Fruit fly (Drosophila melanogaster) whole organism, embryonic: ENCODE measurements around the gene CG8673.

Experiments
- Adf1 ChIP-seq: fragments of 200-800 bp; sonication (Bioruptor generic); IDR thresholded peaks from 2 replicates; pipeline ENCODE4 v1.3.6; 2022; ENCODE audit warnings: missing biosample characterization, missing genetic modification characterization
- B-H2 ChIP-seq: fragments of 200-800 bp; sonication (Bioruptor generic); optimal IDR thresholded peaks from 2 replicates; lab custom pipeline; 2018; ENCODE audit warnings: missing biosample characterization, mild to moderate bottlenecking, missing genetic modification characterization
- BEAF-32 ChIP-seq: fragments of 200-800 bp; sonication (Bioruptor generic); optimal IDR thresholded peaks from 3 replicates; lab custom pipeline; 2017; ENCODE audit warnings: missing biosample characterization, missing genetic modification characterization, mild to moderate bottlenecking, moderate library complexity, missing genetic modification reagents
- Bgb ChIP-seq: fragments of 200-800 bp; sonication (Bioruptor generic); IDR thresholded peaks from 2 replicates; pipeline ENCODE4 v1.3.6; 2022; ENCODE audit warnings: missing biosample characterization, missing genetic modification characterization; ENCODE audit not compliant: partially characterized antibody
- CG12104 ChIP-seq: fragments of 200-800 bp; sonication (Bioruptor generic); optimal IDR thresholded peaks from 3 replicates; lab custom pipeline; 2016; ENCODE audit warnings: missing biosample characterization, missing genetic modification characterization
- CG13287 ChIP-seq: fragments of 200-800 bp; sonication (Bioruptor generic); IDR thresholded peaks from 2 replicates; pipeline ENCODE4 v1.3.6; 2022; ENCODE audit warnings: missing biosample characterization, missing genetic modification characterization; ENCODE audit not compliant: partially characterized antibody
- CG3065 ChIP-seq: fragments of 200-800 bp; sonication (Bioruptor generic); optimal IDR thresholded peaks from 2 replicates; lab custom pipeline; 2016; ENCODE audit warnings: missing biosample characterization, missing genetic modification characterization
- CG4404 ChIP-seq: fragments of 200-800 bp; sonication (Bioruptor generic); IDR thresholded peaks from 2 replicates; pipeline ENCODE4 v1.3.6; 2022; ENCODE audit warnings: missing biosample characterization, missing genetic modification characterization
- CG4730 ChIP-seq: fragments of 200-800 bp; sonication (Bioruptor generic); IDR thresholded peaks from 2 replicates; pipeline ENCODE4 v1.3.6; 2022; ENCODE audit warnings: missing biosample characterization, missing genetic modification characterization
- CG6813 ChIP-seq: fragments of 200-800 bp; sonication (Bioruptor generic); optimal IDR thresholded peaks from 2 replicates; lab custom pipeline; 2017; ENCODE audit warnings: missing biosample characterization, missing genetic modification characterization, mild to moderate bottlenecking, moderate library complexity, missing genetic modification reagents
- CG8478 ChIP-seq: fragments of >200 bp; optimal IDR thresholded peaks from 2 replicates; lab custom pipeline; 2018
- Dbx ChIP-seq: fragments of 200-800 bp; sonication (Bioruptor generic); IDR thresholded peaks from 3 replicates; pipeline ENCODE4 v1.3.6; 2022; ENCODE audit warnings: missing biosample characterization, missing genetic modification characterization
- Dip2 ChIP-seq: fragments of 200-800 bp; sonication (Bioruptor generic); IDR thresholded peaks from 2 replicates; pipeline ENCODE4 v1.3.6; 2022; ENCODE audit warnings: missing biosample characterization, missing genetic modification characterization
- Drgx ChIP-seq: fragments of 200-800 bp; sonication (Bioruptor generic); IDR thresholded peaks from 2 replicates; pipeline ENCODE4 v1.3.6; 2022; ENCODE audit warnings: missing biosample characterization, missing genetic modification characterization
- ERR ChIP-seq: fragments of 200-800 bp; sonication (Bioruptor generic); optimal IDR thresholded peaks from 2 replicates; lab custom pipeline; 2016; ENCODE audit warnings: missing biosample characterization, missing genetic modification characterization
- Max ChIP-seq: fragments of 200-800 bp; sonication (Bioruptor generic); optimal IDR thresholded peaks from 2 replicates; lab custom pipeline; 2016; ENCODE audit warnings: missing biosample characterization, mild to moderate bottlenecking, missing genetic modification characterization
- Med ChIP-seq: fragments of 200-800 bp; sonication (Bioruptor generic); peaks from one replicate; lab custom pipeline; 2016; ENCODE audit warnings: missing biosample characterization, missing genetic modification characterization, mild to moderate bottlenecking, inconsistent platforms, moderate library complexity
- NC2β ChIP-seq: fragments of 200-800 bp; sonication (Bioruptor generic); optimal IDR thresholded peaks from 2 replicates; lab custom pipeline; 2016; ENCODE audit warnings: missing biosample characterization, missing genetic modification characterization
- NFAT ChIP-seq: fragments of 200-800 bp; sonication (Bioruptor generic); IDR thresholded peaks from 2 replicates; pipeline ENCODE4 v1.3.6; 2022; ENCODE audit warnings: missing biosample characterization, missing genetic modification characterization
- Ptx1 ChIP-seq: fragments of 200-800 bp; sonication (Bioruptor generic); IDR thresholded peaks from 2 replicates; pipeline ENCODE4 v1.3.6; 2022; ENCODE audit warnings: missing biosample characterization, missing genetic modification characterization
- Rfx ChIP-seq: fragments of 200-800 bp; sonication (Bioruptor generic); IDR thresholded peaks from 2 replicates; pipeline ENCODE4 v1.3.6; 2022; ENCODE audit warnings: missing biosample characterization, missing genetic modification characterization
- Scr ChIP-seq: fragments of 200-800 bp; sonication (Bioruptor generic); IDR thresholded peaks from 2 replicates; pipeline ENCODE4 v1.3.6; 2022; ENCODE audit warnings: missing biosample characterization, missing genetic modification characterization; ENCODE audit not compliant: partially characterized antibody
- Spps ChIP-seq: fragments of 200-800 bp; sonication (Bioruptor generic); optimal IDR thresholded peaks from 2 replicates; lab custom pipeline; 2018; ENCODE audit warnings: missing biosample characterization, mild to moderate bottlenecking, missing genetic modification characterization
- Trl ChIP-seq, 3 experiments: fragments of >200 bp in 2 of 3; fragments of 200-800 bp in 1 of 3; sonication (Bioruptor generic) in 1 of 3; optimal IDR thresholded peaks; 2 replicates in 1 of 3; 3 replicates in 2 of 3; lab custom pipeline; 2016 to 2017; ENCODE audit warnings: missing biosample characterization in 1 of 3, missing genetic modification characterization in 1 of 3
- Xrp1 ChIP-seq: fragments of 200-800 bp; sonication (Bioruptor generic); IDR thresholded peaks from 2 replicates; pipeline ENCODE4 v1.3.6; 2022; ENCODE audit warnings: missing biosample characterization, missing genetic modification characterization
- ato ChIP-seq: fragments of 200-800 bp; sonication (Bioruptor generic); IDR thresholded peaks from 2 replicates; pipeline ENCODE4 v1.3.6; 2022; ENCODE audit warnings: missing biosample characterization, missing genetic modification characterization; ENCODE audit not compliant: partially characterized antibody
- cg ChIP-seq: fragments of 200-800 bp; sonication (Bioruptor generic); optimal IDR thresholded peaks from 3 replicates; lab custom pipeline; 2019; ENCODE audit warnings: missing biosample characterization, mild to moderate bottlenecking, missing genetic modification characterization, moderate library complexity
- chinmo ChIP-seq: fragments of 200-800 bp; sonication (Bioruptor generic); IDR thresholded peaks from 4 replicates; pipeline ENCODE4 v1.3.6; 2022; ENCODE audit warnings: missing biosample characterization, missing genetic modification characterization; ENCODE audit not compliant: partially characterized antibody
- crol ChIP-seq: fragments of 200-800 bp; sonication (Bioruptor generic); IDR thresholded peaks from 2 replicates; pipeline ENCODE4 v1.3.6; 2022; ENCODE audit warnings: missing biosample characterization, missing genetic modification characterization
- cwo ChIP-seq: fragments of 200-800 bp; sonication (Bioruptor generic); optimal IDR thresholded peaks from 3 replicates; lab custom pipeline; 2017; ENCODE audit warnings: missing biosample characterization, missing genetic modification characterization, mild to moderate bottlenecking, moderate library complexity, missing genetic modification reagents
- ftz-f1 ChIP-seq: fragments of 200-800 bp; sonication (Bioruptor generic); optimal IDR thresholded peaks from 2 replicates; lab custom pipeline; 2016; ENCODE audit warnings: missing biosample characterization, missing genetic modification characterization
- gcm ChIP-seq: fragments of 200-800 bp; sonication (Bioruptor generic); optimal IDR thresholded peaks from 2 replicates; lab custom pipeline; 2019; ENCODE audit warnings: missing biosample characterization, mild to moderate bottlenecking, missing genetic modification characterization, moderate library complexity
- gem ChIP-seq: fragments of 200-800 bp; sonication (Bioruptor generic); optimal IDR thresholded peaks from 2 replicates; lab custom pipeline; 2019; ENCODE audit warnings: missing biosample characterization, mild to moderate bottlenecking, missing genetic modification characterization, moderate library complexity
- gsb ChIP-seq: fragments of 200-800 bp; sonication (Bioruptor generic); IDR thresholded peaks from 2 replicates; pipeline ENCODE4 v1.3.6; 2022; ENCODE audit warnings: missing biosample characterization, missing genetic modification characterization
- gt ChIP-seq: fragments of 200-800 bp; sonication (Bioruptor generic); IDR thresholded peaks from 2 replicates; pipeline ENCODE4 v1.3.6; 2022; ENCODE audit warnings: missing biosample characterization, missing genetic modification characterization
- her ChIP-seq: fragments of 200-800 bp; sonication (Bioruptor generic); optimal IDR thresholded peaks from 2 replicates; lab custom pipeline; 2016; ENCODE audit warnings: missing biosample characterization, missing genetic modification characterization
- jing ChIP-seq: fragments of 200-800 bp; sonication (Bioruptor generic); optimal IDR thresholded peaks from 2 replicates; lab custom pipeline; 2018; ENCODE audit warnings: missing biosample characterization, mild to moderate bottlenecking, missing genetic modification characterization
- klu ChIP-seq: fragments of 200-800 bp; sonication (Bioruptor generic); IDR thresholded peaks from 2 replicates; pipeline ENCODE4 v1.3.6; 2022; ENCODE audit warnings: missing biosample characterization, missing genetic modification characterization
- mirr ChIP-seq: fragments of 200-800 bp; sonication (Bioruptor generic); optimal IDR thresholded peaks from 3 replicates; lab custom pipeline; 2018; ENCODE audit warnings: missing biosample characterization, mild to moderate bottlenecking, missing genetic modification characterization
- mld ChIP-seq: fragments of 200-800 bp; sonication (Bioruptor generic); IDR thresholded peaks from 3 replicates; pipeline ENCODE4 v1.3.6; 2022; ENCODE audit warnings: missing biosample characterization, missing genetic modification characterization; ENCODE audit not compliant: partially characterized antibody
- nom ChIP-seq: fragments of 200-800 bp; sonication (Bioruptor generic); optimal IDR thresholded peaks from 2 replicates; lab custom pipeline; 2017; ENCODE audit warnings: missing biosample characterization, missing genetic modification characterization, mild to moderate bottlenecking, moderate library complexity, missing genetic modification reagents
- phol ChIP-seq: fragments of 200-800 bp; sonication (Bioruptor generic); optimal IDR thresholded peaks from 3 replicates; lab custom pipeline; 2018; ENCODE audit warnings: missing biosample characterization, mild to moderate bottlenecking, missing genetic modification characterization, moderate library complexity
- pros ChIP-seq: fragments of 200-800 bp; sonication (Bioruptor generic); optimal IDR thresholded peaks from 3 replicates; lab custom pipeline; 2019; ENCODE audit warnings: missing biosample characterization, mild to moderate bottlenecking, missing genetic modification characterization, moderate library complexity
- rib ChIP-seq: fragments of 200-800 bp; sonication (Bioruptor generic); IDR thresholded peaks from 2 replicates; pipeline ENCODE4 v1.3.6; 2022; ENCODE audit warnings: missing biosample characterization, missing genetic modification characterization
- schlank ChIP-seq: fragments of 200-800 bp; sonication (Bioruptor generic); optimal IDR thresholded peaks from 2 replicates; lab custom pipeline; 2018; ENCODE audit warnings: missing biosample characterization, mild to moderate bottlenecking, missing genetic modification characterization
- scrt ChIP-seq: fragments of 200-800 bp; sonication (Bioruptor generic); optimal IDR thresholded peaks from 2 replicates; lab custom pipeline; 2018; ENCODE audit warnings: missing biosample characterization, mild to moderate bottlenecking, missing genetic modification characterization, moderate library complexity
- sna ChIP-seq: fragments of 200-800 bp; sonication (Bioruptor generic); IDR thresholded peaks from 2 replicates; pipeline ENCODE4 v1.3.6; 2022; ENCODE audit warnings: missing biosample characterization, missing genetic modification characterization; ENCODE audit not compliant: partially characterized antibody
- sr ChIP-seq: fragments of 200-800 bp; sonication (Bioruptor generic); IDR thresholded peaks from 3 replicates; pipeline ENCODE4 v1.3.6; 2022; ENCODE audit warnings: missing biosample characterization, missing genetic modification characterization
- vnd ChIP-seq: fragments of 200-800 bp; sonication (Bioruptor generic); IDR thresholded peaks from 3 replicates; pipeline ENCODE4 v1.3.6; 2022; ENCODE audit warnings: missing biosample characterization, missing genetic modification characterization; ENCODE audit not compliant: partially characterized antibody
- wdn ChIP-seq: fragments of 200-800 bp; sonication (Bioruptor generic); IDR thresholded peaks from 2 replicates; pipeline ENCODE4 v1.3.6; 2022; ENCODE audit warnings: missing biosample characterization, missing genetic modification characterization

The CG8673 gene

dm6 chr2L:8171544-8171943 is 47.4 kb downstream of the CG8673 start:
- TF ChIP-seq mirr (GFP tag; lab: Kevin White, UChicago): peak; percentile 37
- TF ChIP-seq NFAT (GFP tag; lab: Robert Waterston, UW): 0 out of 2 replicates have a peak, but pooled peaks have one; percentile 8
- TF ChIP-seq scrt (GFP tag; lab: Kevin White, UChicago): no peak
- peak; percentile 83 for TF ChIP-seq crol (GFP tag; lab: Robert Waterston, UW)
- no peak for TF ChIP-seq cwo (GFP tag; lab: Kevin White, UChicago)
- TF ChIP-seq Adf1 (GFP tag; lab: Robert Waterston, UW): peak; percentile 12; the same call in 1 of the 2 replicates
- TF ChIP-seq rib (GFP tag; lab: Robert Waterston, UW): peak; percentile 73; the same call in 1 of the 2 replicates
- TF ChIP-seq ftz-f1 (GFP tag; lab: Kevin White, UChicago): peak; percentile 69
- no peak for TF ChIP-seq gem
- no peak for TF ChIP-seq CG12104 (GFP tag; lab: Kevin White, UChicago)
- TF ChIP-seq gcm (GFP tag; lab: Kevin White, UChicago): peak; percentile 79
- no peak for TF ChIP-seq jing
- TF ChIP-seq gsb (GFP tag; lab: Robert Waterston, UW): no peak
- TF ChIP-seq ERR (GFP tag; lab: Kevin White, UChicago): no peak
- no peak for TF ChIP-seq Max (GFP tag; lab: Kevin White, UChicago)
- peak; percentile 2 for TF ChIP-seq B-H2 (GFP tag; lab: Kevin White, UChicago)
- TF ChIP-seq her (GFP tag; lab: Kevin White, UChicago): no peak
- TF ChIP-seq pros (GFP tag; lab: Kevin White, UChicago): no peak
- TF ChIP-seq chinmo (GFP tag; lab: Robert Waterston, UW): 0 out of 4 replicates have a peak, but pooled peaks have one; percentile 64
- no peak for TF ChIP-seq CG6813
- no peak for TF ChIP-seq Xrp1
- TF ChIP-seq cg (GFP tag; lab: Kevin White, UChicago): no peak
- TF ChIP-seq NC2β (GFP tag; lab: Kevin White, UChicago): no peak
- TF ChIP-seq ato (GFP tag; lab: Robert Waterston, UW): no peak
- TF ChIP-seq CG3065 (GFP tag; lab: Kevin White, UChicago): no peak
- TF ChIP-seq wdn (GFP tag; lab: Robert Waterston, UW): no peak
- 0 out of 3 replicates have a peak, but pooled peaks have one; percentile 29 for TF ChIP-seq Dbx (GFP tag; lab: Robert Waterston, UW)
- TF ChIP-seq schlank (tag; lab: Kevin White, UChicago): peak; percentile 11
- peak; percentile 49 for TF ChIP-seq klu
- TF ChIP-seq Drgx (GFP tag; lab: Robert Waterston, UW): 0 out of 2 replicates have a peak, but pooled peaks have one; percentile 20
- no peak for TF ChIP-seq gt (GFP tag; lab: Robert Waterston, UW)
- TF ChIP-seq Bgb: peak; percentile 38; the same call in 1 of the 2 replicates
- TF ChIP-seq Spps (tag; lab: Kevin White, UChicago): no peak
- TF ChIP-seq Scr (GFP tag; lab: Robert Waterston, UW): peak; percentile 17; the same call in 1 of the 2 replicates
- no peak for TF ChIP-seq sna (GFP tag; lab: Robert Waterston, UW)
- TF ChIP-seq nom (GFP tag; lab: Kevin White, UChicago): no peak
- TF ChIP-seq BEAF-32 (GFP tag; lab: Kevin White, UChicago): no peak
- peak; percentile 78 for TF ChIP-seq Med
- no peak for TF ChIP-seq Dip2 (GFP tag; lab: Robert Waterston, UW)
- no peak for TF ChIP-seq CG4404
- peak; percentile 79; the same call in 2 of the 3 replicates for TF ChIP-seq sr (GFP tag; lab: Robert Waterston, UW)
- TF ChIP-seq mld (GFP tag; lab: Robert Waterston, UW): no peak
- TF ChIP-seq CG8478: no peak
- no peak for TF ChIP-seq CG4730 (GFP tag; lab: Robert Waterston, UW)
- TF ChIP-seq vnd (GFP tag; lab: Robert Waterston, UW): no peak
- no peak for TF ChIP-seq Ptx1 (GFP tag; lab: Robert Waterston, UW)
- no peak for TF ChIP-seq Trl (optimal IDR thresholded peaks at IDR 0.05; lab: Kevin White, UChicago)
- no peak for TF ChIP-seq Trl (GFP tag; optimal IDR thresholded peaks at IDR 0.05; lab: Kevin White, UChicago)
- peak; percentile 23; the same call in 1 of the 2 replicates for TF ChIP-seq CG13287 (GFP tag; lab: Robert Waterston, UW)
- 0 out of 2 replicates have a peak, but pooled peaks have one; percentile 7 for TF ChIP-seq Rfx (GFP tag; lab: Robert Waterston, UW)
- no peak for TF ChIP-seq phol (tag; lab: Kevin White, UChicago)
